Worm (Caenorhabditis elegans): ENCODE results near the gene D2023.6.

The D2023.6 gene

ce11 chrV:11818786-11819185 lies 8.4 kb upstream of the D2023.6 start:
- no peak for TF ChIP-seq tbx-11 (GFP tag; IDR thresholded peaks at IDR 0.05)
- no peak for TF ChIP-seq scrt-1 (GFP tag; IDR thresholded peaks at IDR 0.05)
- no peak for TF ChIP-seq B0310.2 (tag; optimal IDR thresholded peaks at IDR 0.05)
- no peak for TF ChIP-seq tra-4 (tag; optimal IDR thresholded peaks at IDR 0.05)
- TF ChIP-seq ceh-36 (tag; optimal IDR thresholded peaks at IDR 0.05) = no peak
- no peak for TF ChIP-seq hmbx-1 (tag; optimal IDR thresholded peaks at IDR 0.05)
- no peak for TF ChIP-seq flt-1 (GFP tag; IDR thresholded peaks at IDR 0.05)
- TF ChIP-seq ceh-13 (GFP tag; optimal IDR thresholded peaks at IDR 0.05) = no peak
- TF ChIP-seq pes-1 (GFP tag; IDR thresholded peaks at IDR 0.05) = no peak
- no peak for TF ChIP-seq aly-1 (tag; optimal IDR thresholded peaks at IDR 0.05)
- TF ChIP-seq tbx-37 (GFP tag; conservative IDR thresholded peaks at IDR 0.05) = no peak
- no peak for TF ChIP-seq ama-1 (optimal IDR thresholded peaks at IDR 0.05)
- TF ChIP-seq F13C5.2 (tag; optimal IDR thresholded peaks at IDR 0.05) = no peak
- TF ChIP-seq ets-7 (tag; optimal IDR thresholded peaks at IDR 0.05) = no peak
- TF ChIP-seq hmg-4 (GFP tag; optimal IDR thresholded peaks at IDR 0.05) = no peak
- TF ChIP-seq hnd-1 (tag; optimal IDR thresholded peaks at IDR 0.05) = no peak
- no peak for TF ChIP-seq sea-1 (GFP tag; conservative IDR thresholded peaks at IDR 0.05)

ce11 chrV:11819451-11819850 lies 7.7 kb upstream of the D2023.6 start:
- TF ChIP-seq ets-7 (tag; optimal IDR thresholded peaks at IDR 0.05) (no peak), tbx-11 (GFP tag; IDR thresholded peaks at IDR 0.05) (no peak), F13C5.2 (tag; optimal IDR thresholded peaks at IDR 0.05) (no peak), flt-1 (GFP tag; IDR thresholded peaks at IDR 0.05) (no peak), hmg-4 (GFP tag; optimal IDR thresholded peaks at IDR 0.05) (no peak)

- TF ChIP-seq scrt-1 (GFP tag; IDR thresholded peaks at IDR 0.05) (no peak), hnd-1 (tag; optimal IDR thresholded peaks at IDR 0.05) (no peak), pes-1 (GFP tag; IDR thresholded peaks at IDR 0.05) (no peak), tbx-11 (GFP tag; IDR thresholded peaks at IDR 0.05) (no peak), ceh-13 (GFP tag; optimal IDR thresholded peaks at IDR 0.05) (no peak), B0310.2 (tag; optimal IDR thresholded peaks at IDR 0.05) (no peak), F13C5.2 (tag; optimal IDR thresholded peaks at IDR 0.05) (no peak), hmg-4 (GFP tag; optimal IDR thresholded peaks at IDR 0.05) (no peak), ceh-36 (tag; optimal IDR thresholded peaks at IDR 0.05) (no peak), ets-7 (tag; optimal IDR thresholded peaks at IDR 0.05) (no peak), flt-1 (GFP tag; IDR thresholded peaks at IDR 0.05) (no peak)
Observed at ce11 chrV:11820551-11820950, 6.6 kb upstream of the D2023.6 start.

ce11 chrV:11822461-11822939 lies 4.7 kb upstream of the D2023.6 start, which contains the start of gene pyc-1:
pyc-1 (minus strand) TSS chrV:11822529.
- TF ChIP-seq hmbx-1 (tag; optimal IDR thresholded peaks at IDR 0.05) (no peak), B0310.2 (tag; optimal IDR thresholded peaks at IDR 0.05) (no peak), ceh-13 (GFP tag; optimal IDR thresholded peaks at IDR 0.05) (no peak), hnd-1 (tag; optimal IDR thresholded peaks at IDR 0.05) (no peak), tbx-37 (GFP tag; conservative IDR thresholded peaks at IDR 0.05) (no peak), tbx-11 (GFP tag; IDR thresholded peaks at IDR 0.05) (no peak)

ce11 chrV:11823978-11824377 lies 3.2 kb upstream of the D2023.6 start:
- TF ChIP-seq tbx-37 (GFP tag; conservative IDR thresholded peaks at IDR 0.05) (no peak), tra-4 (tag; optimal IDR thresholded peaks at IDR 0.05) (no peak), F13C5.2 (tag; optimal IDR thresholded peaks at IDR 0.05) (no peak), ama-1 (optimal IDR thresholded peaks at IDR 0.05) (no peak), B0310.2 (tag; optimal IDR thresholded peaks at IDR 0.05) (no peak)

DNA sequence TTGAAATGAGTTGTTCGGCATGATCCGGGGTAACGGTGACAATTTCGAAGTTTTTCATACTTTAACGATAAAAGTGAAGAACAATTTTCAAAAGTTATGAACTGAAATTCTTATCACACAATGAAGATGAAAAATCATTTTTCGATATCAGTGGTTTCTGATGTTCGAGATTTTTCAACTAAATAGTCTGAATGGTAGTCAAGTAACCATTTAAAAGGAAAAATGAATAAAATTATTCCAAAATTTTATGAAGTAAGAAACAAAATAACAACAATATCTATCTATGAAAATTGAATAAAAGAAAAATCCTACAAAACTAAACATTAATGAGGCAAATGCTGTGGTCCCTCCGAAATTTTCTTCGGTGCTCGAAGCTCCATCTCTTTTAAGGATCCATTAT lies 1.5 kb upstream of the D2023.6 start, which contains the start of gene D2023.4:
Gene D2023.4, minus strand, starts transcription at position 101 of the 400 bp plus-strand sequence.
- TF ChIP-seq hmbx-1 (tag; optimal IDR thresholded peaks at IDR 0.05) = no peak
- TF ChIP-seq B0310.2 (tag; optimal IDR thresholded peaks at IDR 0.05) = no peak
- TF ChIP-seq pes-1 (GFP tag; IDR thresholded peaks at IDR 0.05) = no peak
- TF ChIP-seq F13C5.2 (tag; optimal IDR thresholded peaks at IDR 0.05) = no peak
- no peak for TF ChIP-seq tbx-11 (GFP tag; IDR thresholded peaks at IDR 0.05)
- TF ChIP-seq hnd-1 (tag; optimal IDR thresholded peaks at IDR 0.05) = no peak
- TF ChIP-seq tbx-37 (GFP tag; conservative IDR thresholded peaks at IDR 0.05) = no peak
- no peak for TF ChIP-seq ceh-13 (GFP tag; optimal IDR thresholded peaks at IDR 0.05)
- no peak for TF ChIP-seq scrt-1 (GFP tag; IDR thresholded peaks at IDR 0.05)
- TF ChIP-seq sea-1 (GFP tag; conservative IDR thresholded peaks at IDR 0.05) = no peak
- no peak for TF ChIP-seq tra-4 (tag; optimal IDR thresholded peaks at IDR 0.05)
- TF ChIP-seq ama-1 (optimal IDR thresholded peaks at IDR 0.05) = no peak
- no peak for TF ChIP-seq aly-1 (tag; optimal IDR thresholded peaks at IDR 0.05)
- no peak for TF ChIP-seq flt-1 (GFP tag; IDR thresholded peaks at IDR 0.05)
- no peak for TF ChIP-seq ets-7 (tag; optimal IDR thresholded peaks at IDR 0.05)
- no peak for TF ChIP-seq hmg-4 (GFP tag; optimal IDR thresholded peaks at IDR 0.05)
- no peak for TF ChIP-seq ceh-36 (tag; optimal IDR thresholded peaks at IDR 0.05)

ce11 chrV:11829282-11829681 lies 2.1 kb downstream of the D2023.6 start, which contains the start of gene col-158:
col-158 (plus strand) TSS chrV:11829582.
- TF ChIP-seq F13C5.2 (tag; optimal IDR thresholded peaks at IDR 0.05) = no peak
- TF ChIP-seq tbx-11 (GFP tag; IDR thresholded peaks at IDR 0.05) = no peak
- TF ChIP-seq B0310.2 (tag; optimal IDR thresholded peaks at IDR 0.05) = no peak

ce11 chrV:11833319-11833718 lies 6.2 kb downstream of the D2023.6 start, which contains the start of gene pho-8:
pho-8 (plus strand) TSS chrV:11833619.
- no peak for TF ChIP-seq ama-1 (optimal IDR thresholded peaks at IDR 0.05)
- no peak for TF ChIP-seq tra-4 (tag; optimal IDR thresholded peaks at IDR 0.05)
- TF ChIP-seq tbx-11 (GFP tag; IDR thresholded peaks at IDR 0.05) = no peak
- no peak for TF ChIP-seq sea-1 (GFP tag; conservative IDR thresholded peaks at IDR 0.05)
- no peak for TF ChIP-seq B0310.2 (tag; optimal IDR thresholded peaks at IDR 0.05)
- TF ChIP-seq tbx-37 (GFP tag; conservative IDR thresholded peaks at IDR 0.05) = no peak
- no peak for TF ChIP-seq hmbx-1 (tag; optimal IDR thresholded peaks at IDR 0.05)
- TF ChIP-seq hnd-1 (tag; optimal IDR thresholded peaks at IDR 0.05) = no peak
- no peak for TF ChIP-seq scrt-1 (GFP tag; IDR thresholded peaks at IDR 0.05)
- no peak for TF ChIP-seq ceh-36 (tag; optimal IDR thresholded peaks at IDR 0.05)

All from whole organism, early embryonic.